Worm (Caenorhabditis elegans): Measurements from ENCODE around the gene M163.7.

DNA sequence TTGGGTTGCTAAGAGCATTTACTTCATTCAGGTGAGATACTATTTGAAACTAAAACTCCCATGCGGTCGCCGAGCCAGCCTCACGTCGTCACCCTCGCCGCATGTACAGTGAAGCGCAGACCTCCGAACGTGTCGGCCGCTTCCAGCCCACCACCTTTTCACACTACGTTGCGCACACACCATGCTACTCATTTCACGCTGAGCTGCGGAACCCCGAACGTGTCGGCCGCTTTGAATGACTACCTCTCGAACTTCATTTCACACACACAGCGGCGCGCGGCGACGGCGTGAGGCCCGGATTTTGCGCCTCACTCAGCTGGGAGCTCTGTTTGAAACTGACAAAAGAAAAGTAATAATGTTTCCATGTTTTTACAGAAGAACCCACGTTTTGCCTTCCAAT is 17.0 kb downstream of the M163.7 start:
- TF ChIP-seq flt-1 (GFP tag; IDR thresholded peaks at IDR 0.05), result no peak
- no peak for TF ChIP-seq cog-1 (tag; optimal IDR thresholded peaks at IDR 0.05)

Data from whole organism, midembryonic.